Fruit fly (Drosophila melanogaster) S2 (cell line): ENCODE measurements around the gene Dhfr.

Source experiments
- CG8478 ChIP-seq: fragments of >200 bp; optimal IDR thresholded peaks from 2 replicates; lab custom pipeline; 2018
- CTCF ChIP-seq, 2 experiments: fragments of >200 bp; optimal IDR thresholded peaks; 2 replicates each; lab custom pipeline; 2018

DNA sequence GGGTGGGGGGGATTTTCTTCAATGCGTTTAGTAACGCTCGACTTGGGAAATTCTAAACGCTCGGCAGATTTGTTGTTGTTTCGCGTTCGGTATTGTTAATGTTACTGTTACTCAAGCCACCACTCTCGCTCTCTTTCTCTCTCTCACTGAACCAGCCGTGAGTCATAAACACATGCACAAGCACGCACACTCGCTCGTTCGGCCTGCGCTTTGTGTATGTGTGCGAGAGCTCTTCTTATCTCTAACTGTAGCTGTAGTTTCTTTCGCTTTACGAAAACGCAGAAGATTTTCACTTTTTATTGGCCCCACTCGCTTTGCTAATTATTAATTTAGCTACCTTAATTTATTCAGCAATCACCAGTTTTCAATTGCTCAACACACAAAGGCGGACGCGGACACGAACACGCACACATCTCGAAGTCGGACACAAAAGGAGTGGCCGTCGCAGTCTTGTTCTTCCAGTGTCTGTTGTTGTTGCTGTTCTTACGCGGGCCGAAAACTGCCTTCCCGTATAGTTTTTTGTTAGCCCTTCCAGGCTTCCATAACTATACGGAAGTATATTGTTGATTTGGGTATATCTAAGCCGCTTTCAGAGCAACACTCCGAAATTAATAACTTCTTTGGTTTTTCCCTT, 27.9 kb upstream of the Dhfr start:
- TF ChIP-seq CTCF (optimal IDR thresholded peaks at IDR 0.05; lab: Kevin White, UChicago) (no peak), CG8478 (no peak)
